Worm (Caenorhabditis elegans) whole organism, late embryonic: ENCODE measurements around the gene cyp-35C1.

ENCODE experiments used
- C08G9.2 ChIP-seq: sonication (generic microtip); optimal IDR thresholded peaks from 2 replicates; lab custom pipeline; 2016; ENCODE audit warnings: mild to moderate bottlenecking, missing genetic modification characterization, moderate library complexity, missing compliant biosample characterization
- F13H6.1 ChIP-seq: sonication (generic microtip); optimal IDR thresholded peaks from 2 replicates; lab custom pipeline; 2016; ENCODE audit warnings: missing genetic modification characterization, missing compliant biosample characterization
- ama-1 ChIP-seq: fragments of 150-350 bp; optimal IDR thresholded peaks from 2 replicates; lab custom pipeline; 2014
- ceh-14 ChIP-seq: sonication (generic microtip); optimal IDR thresholded peaks from 2 replicates; lab custom pipeline; 2016; ENCODE audit warnings: missing genotype, missing genetic modification characterization, missing compliant biosample characterization
- ceh-30 ChIP-seq: fragments of 150-350 bp; optimal IDR thresholded peaks from 2 replicates; lab custom pipeline; 2014; ENCODE audit warnings: missing biosample characterization, missing genetic modification characterization
- ets-4 ChIP-seq: sonication (generic microtip); optimal IDR thresholded peaks from 2 replicates; lab custom pipeline; 2016; ENCODE audit warnings: missing genetic modification characterization, missing compliant biosample characterization
- hlh-6 ChIP-seq: sonication (generic microtip); optimal IDR thresholded peaks from 2 replicates; lab custom pipeline; 2016; ENCODE audit warnings: missing genotype, missing genetic modification characterization, missing compliant biosample characterization
- pag-3 ChIP-seq: sonication (generic microtip); optimal IDR thresholded peaks from 2 replicates; lab custom pipeline; 2016; ENCODE audit warnings: missing compliant biosample characterization, missing genetic modification characterization, borderline replicate concordance
- tbx-2 ChIP-seq: sonication (generic microtip); optimal IDR thresholded peaks from 2 replicates; lab custom pipeline; 2016; ENCODE audit warnings: missing genetic modification characterization, missing compliant biosample characterization
- unc-3 ChIP-seq, 2 experiments: fragments of 200-800 bp in 1 of 2; sonication (Bioruptor generic) in 1 of 2; sonication (generic microtip) in 1 of 2; conservative IDR thresholded peaks in 1 of 2; optimal IDR thresholded peaks in 1 of 2; 2 replicates each; pipeline versions ENCODE4 v1.3.6 to Lab custom; 2016 to 2022; ENCODE audit warnings: missing compliant biosample characterization in 2 of 2, missing genetic modification characterization in 2 of 2, missing genetic modification reagents in 1 of 2
- unc-55 ChIP-seq: sonication (generic microtip); optimal IDR thresholded peaks from 2 replicates; lab custom pipeline; 2017; ENCODE audit warnings: missing biosample characterization, missing genetic modification reagents, missing genetic modification characterization

DNA sequence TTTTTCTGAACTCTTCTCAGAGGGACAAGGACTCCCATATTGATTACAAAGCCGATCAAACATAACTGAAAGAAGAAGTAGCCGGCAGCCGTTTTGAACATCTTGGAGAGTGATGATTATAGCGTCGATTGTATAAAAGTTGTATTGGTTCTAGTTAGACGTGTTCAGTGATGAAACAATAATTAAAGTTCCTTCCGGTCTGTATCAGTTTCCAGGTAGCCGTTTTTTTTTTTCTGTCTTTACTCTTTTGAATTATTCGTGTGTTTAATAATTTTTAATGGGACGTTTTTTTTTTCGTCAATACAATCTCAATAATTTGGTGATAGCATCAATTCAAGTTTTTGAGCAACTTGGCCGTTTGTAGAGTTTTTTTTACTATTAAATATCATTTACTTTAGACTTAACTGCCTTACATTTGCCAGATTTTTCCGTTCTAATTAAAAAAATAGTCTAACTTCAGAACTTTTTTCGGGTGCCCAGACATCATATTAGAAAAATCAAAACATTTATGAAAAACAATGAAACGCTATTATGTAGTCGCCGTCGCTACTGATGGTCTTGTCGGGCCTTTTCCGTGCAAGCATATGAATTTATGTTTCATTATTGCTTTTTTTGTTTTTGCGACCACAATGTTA is 48.2 kb upstream of the cyp-35C1 start, which contains the start of the genes srx-10 and clec-226:
- no peak for TF ChIP-seq ama-1 (lab: Kevin White, UChicago)
- TF ChIP-seq hlh-6 (tag; lab: Kevin White, UChicago), result no peak
- no peak for TF ChIP-seq tbx-2
- no peak for TF ChIP-seq pag-3 (tag; lab: Kevin White, UChicago)
- TF ChIP-seq F13H6.1 (tag; lab: Kevin White, UChicago), result no peak
- TF ChIP-seq unc-3 (GFP tag; conservative IDR thresholded peaks at IDR 0.05; lab: Robert Waterston, UW), result no peak
- TF ChIP-seq unc-3 (tag; optimal IDR thresholded peaks at IDR 0.05; lab: Kevin White, UChicago), result no peak
- no peak for TF ChIP-seq ets-4 (tag; lab: Kevin White, UChicago)
- TF ChIP-seq unc-55 (GFP tag; lab: Kevin White, UChicago), result no peak
- no peak for TF ChIP-seq C08G9.2
- no peak for TF ChIP-seq ceh-30 (tag; lab: Kevin White, UChicago)
- TF ChIP-seq ceh-14 (tag; lab: Kevin White, UChicago), result no peak
